Worm (Caenorhabditis elegans): ENCODE data around the gene D1005.5.

Gene D1005.5

ce11 chrX:1451816-1452602 is 20.8 kb downstream of the D1005.5 start:
- no peak for TF ChIP-seq pha-4 (tag; optimal IDR thresholded peaks at IDR 0.05)

ce11 chrX:1451240-1451639 is 21.5 kb downstream of the D1005.5 start:
- TF ChIP-seq unc-39 (tag; optimal IDR thresholded peaks at IDR 0.05) (no peak), zip-8 (tag; optimal IDR thresholded peaks at IDR 0.05) (no peak), nhr-12 (tag; optimal IDR thresholded peaks at IDR 0.05) (no peak), mls-2 (tag; optimal IDR thresholded peaks at IDR 0.05) (no peak), ces-1 (GFP tag; optimal IDR thresholded peaks at IDR 0.05) (no peak), nhr-2 (tag; optimal IDR thresholded peaks at IDR 0.05) (no peak), sptf-1 (tag; optimal IDR thresholded peaks at IDR 0.05) (no peak), unc-120 (tag; optimal IDR thresholded peaks at IDR 0.05; ENCODE audit: poor library complexity, severe bottlenecking) (no peak), hlh-1 (tag; optimal IDR thresholded peaks at IDR 0.05) (no peak), mab-5 (tag; optimal IDR thresholded peaks at IDR 0.05) (no peak), ceh-43 (GFP tag; optimal IDR thresholded peaks at IDR 0.05) (no peak), ham-2 (GFP tag; optimal IDR thresholded peaks at IDR 0.05) (no peak), sem-2 (GFP tag; optimal IDR thresholded peaks at IDR 0.05) (no peak), cnd-1 (tag; optimal IDR thresholded peaks at IDR 0.05) (no peak), nhr-76 (tag; optimal IDR thresholded peaks at IDR 0.05) (no peak), tbx-8 (GFP tag; optimal IDR thresholded peaks at IDR 0.05) (no peak), lsy-2 (tag; optimal IDR thresholded peaks at IDR 0.05) (no peak), flh-1 (GFP tag; optimal IDR thresholded peaks at IDR 0.05) (no peak), mep-1 (tag; optimal IDR thresholded peaks at IDR 0.05) (no peak), ceh-39 (tag; optimal IDR thresholded peaks at IDR 0.05) (no peak)

DNA sequence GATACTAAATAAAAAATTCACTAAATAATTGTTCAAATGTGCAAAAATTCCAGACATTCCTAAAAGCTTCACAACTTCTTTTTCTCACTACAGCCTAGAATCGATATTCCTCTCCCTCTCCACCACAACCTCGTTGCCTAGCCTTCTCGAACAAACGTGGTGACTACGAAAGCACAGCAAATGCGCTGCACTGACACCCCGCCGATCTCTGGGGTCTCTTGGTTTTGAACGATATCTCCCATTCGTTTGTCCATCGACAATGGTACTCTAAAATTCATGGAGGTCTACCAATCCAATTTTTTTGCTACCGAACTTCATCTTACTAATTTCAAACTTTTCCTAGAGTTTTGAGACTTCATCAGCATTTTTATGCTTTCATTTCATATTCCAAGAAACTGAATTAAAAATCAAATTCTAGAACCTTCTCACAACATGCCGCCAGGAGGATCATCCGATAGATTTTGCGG is 22.4 kb downstream of the D1005.5 start, which contains the start of gene W05H7.1:
W05H7.1 (plus strand) TSS at position 417 of the 467 bp plus-strand sequence.
- TF ChIP-seq M03D4.4 (tag; optimal IDR thresholded peaks at IDR 0.05) (no peak), nhr-237 (tag; optimal IDR thresholded peaks at IDR 0.05) (peak; percentile 10), snpc-4 (tag; optimal IDR thresholded peaks at IDR 0.05) (no peak), mep-1 (tag; optimal IDR thresholded peaks at IDR 0.05) (peak; percentile 59), ham-2 (GFP tag; optimal IDR thresholded peaks at IDR 0.05) (peak; percentile 48), ceh-39 (tag; optimal IDR thresholded peaks at IDR 0.05) (peak; percentile 47), unc-39 (tag; optimal IDR thresholded peaks at IDR 0.05) (no peak), flh-1 (GFP tag; optimal IDR thresholded peaks at IDR 0.05) (no peak), hlh-1 (tag; optimal IDR thresholded peaks at IDR 0.05) (peak; percentile 38), ces-1 (GFP tag; optimal IDR thresholded peaks at IDR 0.05) (peak; percentile 21), lsy-2 (tag; optimal IDR thresholded peaks at IDR 0.05) (peak; percentile 28), lin-32 (GFP tag; optimal IDR thresholded peaks at IDR 0.05) (no peak), lin-13 (tag; optimal IDR thresholded peaks at IDR 0.05) (peak; percentile 32), tbx-8 (GFP tag; optimal IDR thresholded peaks at IDR 0.05) (no peak), nhr-76 (tag; optimal IDR thresholded peaks at IDR 0.05) (no peak)

- TF ChIP-seq lin-32 (GFP tag; optimal IDR thresholded peaks at IDR 0.05) = no peak
- peak; percentile 83 for TF ChIP-seq mep-1 (tag; optimal IDR thresholded peaks at IDR 0.05)
- TF ChIP-seq unc-62 (GFP tag; optimal IDR thresholded peaks at IDR 0.05) = peak; percentile 72
- peak; percentile 37 for TF ChIP-seq M03D4.4 (tag; optimal IDR thresholded peaks at IDR 0.05)
- peak; percentile 66 for TF ChIP-seq sptf-1 (tag; optimal IDR thresholded peaks at IDR 0.05)
- peak; percentile 44 for TF ChIP-seq lsy-2 (tag; optimal IDR thresholded peaks at IDR 0.05)
- no peak for TF ChIP-seq cnd-1 (tag; optimal IDR thresholded peaks at IDR 0.05)
- peak; percentile 55 for TF ChIP-seq ztf-11 (tag; optimal IDR thresholded peaks at IDR 0.05)
- TF ChIP-seq nhr-237 (tag; optimal IDR thresholded peaks at IDR 0.05) = peak; percentile 90
- TF ChIP-seq nhr-12 (tag; optimal IDR thresholded peaks at IDR 0.05) = no peak
- TF ChIP-seq nhr-2 (tag; optimal IDR thresholded peaks at IDR 0.05) = no peak
- no peak for TF ChIP-seq nhr-28 (tag; optimal IDR thresholded peaks at IDR 0.05)
- peak; percentile 69 for TF ChIP-seq mls-2 (tag; optimal IDR thresholded peaks at IDR 0.05)
- TF ChIP-seq flh-1 (GFP tag; optimal IDR thresholded peaks at IDR 0.05) = no peak
- peak; percentile 60 for TF ChIP-seq unc-120 (tag; optimal IDR thresholded peaks at IDR 0.05; ENCODE audit: poor library complexity, severe bottlenecking)
- TF ChIP-seq ceh-39 (tag; optimal IDR thresholded peaks at IDR 0.05) = peak; percentile 98
- no peak for TF ChIP-seq ham-2 (GFP tag; optimal IDR thresholded peaks at IDR 0.05)
- no peak for TF ChIP-seq sem-2 (GFP tag; optimal IDR thresholded peaks at IDR 0.05)
- TF ChIP-seq lin-13 (tag; optimal IDR thresholded peaks at IDR 0.05) = peak; percentile 92
- no peak for TF ChIP-seq snpc-4 (tag; optimal IDR thresholded peaks at IDR 0.05)
- TF ChIP-seq ces-1 (GFP tag; optimal IDR thresholded peaks at IDR 0.05) = peak; percentile 83
- TF ChIP-seq pha-4 (tag; optimal IDR thresholded peaks at IDR 0.05) = peak; percentile 93
- peak; percentile 45 for TF ChIP-seq drap-1 (GFP tag; optimal IDR thresholded peaks at IDR 0.05)
- TF ChIP-seq unc-39 (tag; optimal IDR thresholded peaks at IDR 0.05) = no peak
- peak; percentile 63 for TF ChIP-seq hlh-1 (tag; optimal IDR thresholded peaks at IDR 0.05)
These were observed 26.1 kb downstream of the D1005.5 start, which contains the start of gene zfp-3 for ce11 chrX:1446593-1447141. TSS of gene zfp-3 (minus strand) at chrX:1446643.

Data from whole organism, mixed stage, embryonic.